Worm (Caenorhabditis elegans): Measurements from ENCODE around the gene F17C11.6.

DNA sequence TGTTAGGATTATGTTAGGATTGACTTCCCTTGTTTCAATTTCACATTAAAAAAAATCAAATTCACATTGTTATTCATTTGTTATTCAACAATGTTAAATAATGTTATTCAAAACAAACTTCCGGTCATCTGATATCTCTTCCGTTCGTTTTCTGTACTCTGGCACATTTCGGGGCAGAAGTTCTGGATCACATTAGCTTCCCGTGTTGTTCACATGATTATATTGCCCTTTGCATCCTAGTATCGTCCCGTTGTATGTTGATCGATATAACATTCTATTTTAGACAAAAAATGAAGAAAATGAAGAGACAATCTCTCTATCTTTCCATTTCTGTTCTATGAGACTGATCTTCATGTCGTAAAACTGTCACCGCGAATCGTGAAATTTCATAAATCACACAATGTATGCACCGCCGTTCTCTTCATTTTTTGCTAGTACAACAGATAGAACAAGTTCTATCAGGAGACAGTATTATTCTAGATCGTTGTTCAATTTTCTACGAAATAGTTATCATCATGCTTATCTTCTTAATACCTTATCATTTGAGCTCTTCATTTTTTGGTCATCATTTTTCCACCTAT, 14.8 kb upstream of the F17C11.6 start:
- no peak for TF ChIP-seq elt-1 (tag; optimal IDR thresholded peaks at IDR 0.05)
- peak; percentile 24 for TF ChIP-seq unc-62 (GFP tag; optimal IDR thresholded peaks at IDR 0.05)
- no peak for TF ChIP-seq nhr-11 (tag; optimal IDR thresholded peaks at IDR 0.05)
- no peak for TF ChIP-seq ama-1 (optimal IDR thresholded peaks at IDR 0.05)
- no peak for TF ChIP-seq dmd-4 (tag; optimal IDR thresholded peaks at IDR 0.05)
- TF ChIP-seq zag-1 (tag; optimal IDR thresholded peaks at IDR 0.05), result no peak
- no peak for TF ChIP-seq nhr-237 (tag; optimal IDR thresholded peaks at IDR 0.05)
